Fruit fly (Drosophila melanogaster) whole organism, embryonic: Measurements from ENCODE around the gene bib.

Experiments used
- Abd-B ChIP-seq: fragments of 200-800 bp; sonication (Bioruptor generic); optimal IDR thresholded peaks from 2 replicates; lab custom pipeline; 2018; ENCODE audit warnings: missing biosample characterization, mild to moderate bottlenecking, missing genetic modification characterization, moderate library complexity
- Atf6 ChIP-seq: fragments of 200-800 bp; sonication (Bioruptor generic); IDR thresholded peaks from 2 replicates; pipeline ENCODE4 v1.3.6; 2022; ENCODE audit warnings: missing biosample characterization, missing genetic modification characterization
- BEAF-32 ChIP-seq: fragments of 200-800 bp; sonication (Bioruptor generic); optimal IDR thresholded peaks from 3 replicates; lab custom pipeline; 2017; ENCODE audit warnings: missing biosample characterization, missing genetic modification characterization, mild to moderate bottlenecking, moderate library complexity, missing genetic modification reagents
- CG10366 ChIP-seq: fragments of 200-800 bp; sonication (Bioruptor generic); IDR thresholded peaks from 2 replicates; pipeline ENCODE4 v1.3.6; 2022; ENCODE audit warnings: missing biosample characterization, missing genetic modification characterization
- CG10543 ChIP-seq: fragments of 200-800 bp; sonication (Bioruptor generic); optimal IDR thresholded peaks from 3 replicates; lab custom pipeline; 2017; ENCODE audit warnings: missing biosample characterization, mild to moderate bottlenecking, missing genetic modification characterization, moderate library complexity
- CG10959 ChIP-seq: fragments of 200-800 bp; sonication (Bioruptor generic); IDR thresholded peaks from 2 replicates; pipeline ENCODE4 v1.3.6; 2022; ENCODE audit warnings: missing biosample characterization, missing genetic modification characterization
- CG12071 ChIP-seq: fragments of 200-800 bp; sonication (Bioruptor generic); optimal IDR thresholded peaks from 3 replicates; lab custom pipeline; 2018; ENCODE audit warnings: missing biosample characterization, mild to moderate bottlenecking, missing genetic modification characterization
- CG12391 ChIP-seq: fragments of 200-800 bp; sonication (Bioruptor generic); optimal IDR thresholded peaks from 3 replicates; lab custom pipeline; 2018; ENCODE audit warnings: missing biosample characterization, mild to moderate bottlenecking, missing genetic modification characterization, moderate library complexity
- CG1529 ChIP-seq: fragments of 200-800 bp; sonication (Bioruptor generic); optimal IDR thresholded peaks from 3 replicates; lab custom pipeline; 2018; ENCODE audit warnings: missing biosample characterization, missing genetic modification characterization
- CG1832 ChIP-seq: fragments of 200-800 bp; sonication (Bioruptor generic); optimal IDR thresholded peaks from 2 replicates; lab custom pipeline; 2017; ENCODE audit warnings: missing biosample characterization, mild to moderate bottlenecking, missing genetic modification characterization, inconsistent platforms
- CG2199 ChIP-seq: fragments of 200-800 bp; sonication (Bioruptor generic); IDR thresholded peaks from 3 replicates; pipeline ENCODE4 v1.3.6; 2022; ENCODE audit warnings: missing biosample characterization, missing genetic modification characterization
- CG2202 ChIP-seq: fragments of 200-800 bp; sonication (Bioruptor generic); optimal IDR thresholded peaks from 2 replicates; lab custom pipeline; 2018; ENCODE audit warnings: missing biosample characterization, mild to moderate bottlenecking, missing genetic modification characterization
- CG34422 ChIP-seq: fragments of 200-800 bp; sonication (Bioruptor generic); IDR thresholded peaks from 3 replicates; pipeline ENCODE4 v1.3.6; 2022; ENCODE audit warnings: missing biosample characterization, missing genetic modification characterization
- CG3847 ChIP-seq: fragments of 200-800 bp; sonication (Bioruptor generic); IDR thresholded peaks from 2 replicates; pipeline ENCODE4 v1.3.6; 2022; ENCODE audit warnings: missing biosample characterization, missing genetic modification characterization
- CG6654 ChIP-seq: fragments of 200-800 bp; sonication (Bioruptor generic); optimal IDR thresholded peaks from 2 replicates; lab custom pipeline; 2017; ENCODE audit warnings: missing biosample characterization, mild to moderate bottlenecking, missing genetic modification characterization
- CG6683 ChIP-seq: fragments of 200-800 bp; sonication (Bioruptor generic); optimal IDR thresholded peaks from 2 replicates; lab custom pipeline; 2017; ENCODE audit warnings: missing biosample characterization, mild to moderate bottlenecking, missing genetic modification characterization, missing genetic modification reagents
- CG6854 ChIP-seq: fragments of 200-800 bp; sonication (Bioruptor generic); optimal IDR thresholded peaks from 3 replicates; lab custom pipeline; 2017; ENCODE audit warnings: missing biosample characterization, mild to moderate bottlenecking, missing genetic modification characterization
- CG8388 ChIP-seq: fragments of 200-800 bp; sonication (Bioruptor generic); optimal IDR thresholded peaks from 2 replicates; lab custom pipeline; 2019; ENCODE audit warnings: missing biosample characterization, mild to moderate bottlenecking, missing genetic modification characterization, moderate library complexity
- Dad ChIP-seq: fragments of 200-800 bp; sonication (Bioruptor generic); optimal IDR thresholded peaks from 3 replicates; lab custom pipeline; 2016; ENCODE audit warnings: missing biosample characterization, missing genetic modification characterization
- Drgx ChIP-seq: fragments of 200-800 bp; sonication (Bioruptor generic); IDR thresholded peaks from 2 replicates; pipeline ENCODE4 v1.3.6; 2022; ENCODE audit warnings: missing biosample characterization, missing genetic modification characterization
- Fer3 ChIP-seq: fragments of 200-800 bp; sonication (Bioruptor generic); optimal IDR thresholded peaks from 2 replicates; lab custom pipeline; 2018; ENCODE audit warnings: missing biosample characterization, mild to moderate bottlenecking, missing genetic modification characterization, moderate library complexity
- Jarid2 ChIP-seq: fragments of 200-800 bp; sonication (Bioruptor generic); optimal IDR thresholded peaks from 3 replicates; lab custom pipeline; 2017; ENCODE audit warnings: mild to moderate bottlenecking, missing biosample characterization, missing genetic modification reagents, missing genetic modification characterization
- Med ChIP-seq: fragments of 200-800 bp; sonication (Bioruptor generic); peaks from one replicate; lab custom pipeline; 2016; ENCODE audit warnings: missing biosample characterization, missing genetic modification characterization, mild to moderate bottlenecking, inconsistent platforms, moderate library complexity
- Nf-YB ChIP-seq: fragments of 200-800 bp; sonication (Bioruptor generic); optimal IDR thresholded peaks from 3 replicates; lab custom pipeline; 2019; ENCODE audit warnings: missing biosample characterization, mild to moderate bottlenecking, missing genetic modification characterization, moderate library complexity
- Pdp1 ChIP-seq, 2 experiments: fragments of 200-800 bp; sonication (Bioruptor generic); optimal IDR thresholded peaks; 3 replicates each; lab custom pipeline; 2016; ENCODE audit warnings: missing biosample characterization in 2 of 2, missing genetic modification characterization in 2 of 2, mild to moderate bottlenecking in 1 of 2, moderate library complexity in 1 of 2
- Poxn ChIP-seq: fragments of 200-800 bp; sonication (Bioruptor generic); IDR thresholded peaks from 2 replicates; pipeline ENCODE4 v1.3.6; 2022; ENCODE audit warnings: missing biosample characterization, missing genetic modification characterization
- Ptx1 ChIP-seq: fragments of 200-800 bp; sonication (Bioruptor generic); IDR thresholded peaks from 2 replicates; pipeline ENCODE4 v1.3.6; 2022; ENCODE audit warnings: missing biosample characterization, missing genetic modification characterization
- Side ChIP-seq: fragments of 200-800 bp; sonication (Bioruptor generic); optimal IDR thresholded peaks from 2 replicates; lab custom pipeline; 2016; ENCODE audit warnings: missing biosample characterization, missing genetic modification characterization
- Ssrp ChIP-seq: fragments of 200-800 bp; sonication (Bioruptor generic); optimal IDR thresholded peaks from 2 replicates; lab custom pipeline; 2018; ENCODE audit warnings: missing biosample characterization, mild to moderate bottlenecking, missing genetic modification characterization, moderate library complexity
- al ChIP-seq: fragments of 200-800 bp; sonication (Bioruptor generic); IDR thresholded peaks from 2 replicates; pipeline ENCODE4 v1.3.6; 2022; ENCODE audit warnings: missing biosample characterization, missing genetic modification characterization
- ase ChIP-seq: fragments of 200-800 bp; sonication (Bioruptor generic); IDR thresholded peaks from 3 replicates; pipeline ENCODE4 v1.3.6; 2022; ENCODE audit warnings: missing biosample characterization, missing genetic modification characterization
- chm ChIP-seq: fragments of 200-800 bp; sonication (Bioruptor generic); IDR thresholded peaks from 2 replicates; pipeline ENCODE4 v1.3.6; 2022; ENCODE audit warnings: missing biosample characterization, missing genetic modification characterization
- corto ChIP-seq: fragments of 200-800 bp; sonication (Bioruptor generic); optimal IDR thresholded peaks from 2 replicates; lab custom pipeline; 2016; ENCODE audit warnings: missing biosample characterization, mild to moderate bottlenecking, missing genetic modification characterization, moderate library complexity
- ewg ChIP-seq: fragments of 200-800 bp; sonication (Bioruptor generic); optimal IDR thresholded peaks from 3 replicates; lab custom pipeline; 2017; ENCODE audit warnings: mild to moderate bottlenecking, missing biosample characterization, missing genetic modification reagents, missing genetic modification characterization
- fd96Cb ChIP-seq: fragments of 200-800 bp; sonication (Bioruptor generic); optimal IDR thresholded peaks from 2 replicates; lab custom pipeline; 2018; ENCODE audit warnings: missing biosample characterization, mild to moderate bottlenecking, missing genetic modification characterization, moderate library complexity
- fru ChIP-seq: fragments of >200 bp; optimal IDR thresholded peaks from 2 replicates; lab custom pipeline; 2017
- h ChIP-seq: fragments of >200 bp; optimal IDR thresholded peaks from 2 replicates; lab custom pipeline; 2017
- jigr1 ChIP-seq: fragments of 200-800 bp; sonication (Bioruptor generic); IDR thresholded peaks from 3 replicates; pipeline ENCODE4 v1.3.6; 2022; ENCODE audit warnings: missing biosample characterization, missing genetic modification characterization
- kah ChIP-seq: fragments of 200-800 bp; sonication (Bioruptor generic); optimal IDR thresholded peaks from 2 replicates; lab custom pipeline; 2018; ENCODE audit warnings: missing biosample characterization, mild to moderate bottlenecking, missing genetic modification characterization
- lab ChIP-seq: fragments of 200-800 bp; sonication (Bioruptor generic); optimal IDR thresholded peaks from 3 replicates; lab custom pipeline; 2017; ENCODE audit warnings: missing biosample characterization, missing genetic modification characterization, mild to moderate bottlenecking, moderate library complexity, missing genetic modification reagents
- pros ChIP-seq: fragments of 200-800 bp; sonication (Bioruptor generic); optimal IDR thresholded peaks from 3 replicates; lab custom pipeline; 2019; ENCODE audit warnings: missing biosample characterization, mild to moderate bottlenecking, missing genetic modification characterization, moderate library complexity
- pzg ChIP-seq: fragments of 200-800 bp; sonication (Bioruptor generic); optimal IDR thresholded peaks from 3 replicates; lab custom pipeline; 2018; ENCODE audit warnings: missing biosample characterization, mild to moderate bottlenecking, missing genetic modification characterization, moderate library complexity
- rib ChIP-seq: fragments of 200-800 bp; sonication (Bioruptor generic); IDR thresholded peaks from 2 replicates; pipeline ENCODE4 v1.3.6; 2022; ENCODE audit warnings: missing biosample characterization, missing genetic modification characterization
- scrt ChIP-seq: fragments of 200-800 bp; sonication (Bioruptor generic); optimal IDR thresholded peaks from 2 replicates; lab custom pipeline; 2018; ENCODE audit warnings: missing biosample characterization, mild to moderate bottlenecking, missing genetic modification characterization, moderate library complexity
- trh ChIP-seq: fragments of 200-800 bp; sonication (Bioruptor generic); optimal IDR thresholded peaks from 2 replicates; lab custom pipeline; 2016; ENCODE audit warnings: missing biosample characterization, missing genetic modification characterization
- tup ChIP-seq: fragments of 200-800 bp; sonication (Bioruptor generic); optimal IDR thresholded peaks from 2 replicates; lab custom pipeline; 2016; ENCODE audit warnings: missing biosample characterization, mild to moderate bottlenecking, missing genetic modification characterization, moderate library complexity
- wek ChIP-seq: fragments of 200-800 bp; sonication (Bioruptor generic); optimal IDR thresholded peaks from 3 replicates; lab custom pipeline; 2018; ENCODE audit warnings: missing biosample characterization, mild to moderate bottlenecking, missing genetic modification characterization, moderate library complexity
- zfh1 ChIP-seq: fragments of 200-800 bp; sonication (Bioruptor generic); IDR thresholded peaks from 3 replicates; pipeline ENCODE4 v1.3.6; 2022; ENCODE audit warnings: missing biosample characterization, missing genetic modification characterization

The bib gene

DNA sequence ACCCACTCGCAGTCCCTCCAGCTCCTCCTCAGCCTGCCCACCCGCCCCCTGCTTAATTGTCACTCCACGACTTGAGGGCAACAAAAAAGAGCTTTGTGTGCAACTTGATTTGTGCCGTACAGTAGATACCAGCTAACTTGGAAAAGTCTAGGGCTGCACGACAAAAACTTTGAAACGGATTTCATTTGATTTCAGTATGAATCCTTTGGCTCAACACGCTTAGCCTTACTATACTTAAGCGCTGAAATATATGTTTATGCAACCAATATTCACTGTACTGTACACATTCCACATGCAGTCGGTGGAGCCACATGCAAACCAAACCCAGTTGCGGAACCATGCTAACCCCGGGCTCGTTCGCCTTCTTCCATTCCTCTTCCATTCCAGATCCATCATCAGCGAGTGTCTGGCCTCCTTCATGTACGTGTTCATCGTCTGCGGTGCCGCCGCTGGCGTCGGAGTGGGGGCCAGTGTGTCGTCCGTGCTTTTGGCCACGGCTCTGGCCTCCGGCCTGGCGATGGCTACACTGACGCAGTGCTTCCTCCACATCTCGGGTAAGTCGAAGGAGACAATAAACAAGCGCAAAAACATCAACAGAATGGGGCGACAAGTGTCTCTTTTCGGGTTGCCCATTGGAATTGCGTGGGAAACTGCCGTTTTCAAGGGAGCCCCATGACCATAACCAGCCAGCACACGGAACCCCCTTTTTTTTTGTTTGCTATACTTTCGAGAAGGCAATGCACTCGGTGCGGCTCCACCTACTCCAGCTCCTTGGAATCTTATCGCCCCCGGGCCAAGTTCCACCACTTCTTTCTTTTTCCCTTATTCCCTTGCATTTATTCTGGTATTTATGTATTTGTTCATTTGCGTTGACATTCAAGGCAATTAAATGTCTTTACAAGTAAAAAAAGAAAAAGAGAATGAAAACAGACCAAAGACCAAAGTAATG, 2.2 kb downstream of the bib start (continued):
- TF ChIP-seq trh (GFP tag; lab: Kevin White, UChicago) (no peak), CG6854 (GFP tag; lab: Kevin White, UChicago) (no peak), corto (GFP tag; lab: Kevin White, UChicago) (peak; percentile 66), Med (peak; percentile 92), ase (peak; percentile 76; the same call in 1 of the 3 replicates), CG34422 (GFP tag; lab: Robert Waterston, UW) (peak; percentile 59; the same call in 2 of the 3 replicates), kah (GFP tag; lab: Kevin White, UChicago) (no peak), Ssrp (tag; lab: Kevin White, UChicago) (peak; percentile 59), BEAF-32 (no peak), wek (GFP tag; lab: Kevin White, UChicago) (no peak), CG6683 (GFP tag; lab: Kevin White, UChicago) (no peak), al (GFP tag; lab: Robert Waterston, UW) (no peak), fd96Cb (tag; lab: Kevin White, UChicago) (peak; percentile 72), Side (no peak), fru (lab: Kevin White, UChicago) (no peak), Fer3 (tag; lab: Kevin White, UChicago) (peak; percentile 18), CG2199 (GFP tag; lab: Robert Waterston, UW) (0 out of 3 replicates have a peak, but pooled peaks have one; percentile 27), rib (GFP tag; lab: Robert Waterston, UW) (no peak), scrt (GFP tag; lab: Kevin White, UChicago) (no peak), Atf6 (GFP tag; lab: Robert Waterston, UW) (no peak), Abd-B (peak; percentile 21), jigr1 (peak; percentile 65; the same call in 2 of the 3 replicates), CG12071 (GFP tag; lab: Kevin White, UChicago) (peak; percentile 41), Poxn (no peak), Ptx1 (GFP tag; lab: Robert Waterston, UW) (peak; percentile 78), CG10366 (peak; percentile 42; the same call in 1 of the 2 replicates), CG10959 (GFP tag; lab: Robert Waterston, UW) (no peak), CG6654 (GFP tag; lab: Kevin White, UChicago) (no peak), pros (GFP tag; lab: Kevin White, UChicago) (peak; percentile 81), Jarid2 (no peak), CG8388 (GFP tag; lab: Kevin White, UChicago) (peak; percentile 50), Drgx (GFP tag; lab: Robert Waterston, UW) (peak; percentile 94), zfh1 (GFP tag; lab: Robert Waterston, UW) (peak; percentile 75; the same call in 2 of the 3 replicates), CG3847 (GFP tag; lab: Robert Waterston, UW) (peak; percentile 32; the same call in 1 of the 2 replicates), CG12391 (tag; lab: Kevin White, UChicago) (peak; percentile 48), Dad (no peak), pzg (GFP tag; lab: Kevin White, UChicago) (no peak), lab (GFP tag; lab: Kevin White, UChicago) (peak; percentile 41), CG2202 (tag; lab: Kevin White, UChicago) (peak; percentile 34), ewg (GFP tag; lab: Kevin White, UChicago) (peak; percentile 36), h (lab: Kevin White, UChicago) (no peak), chm (GFP tag; lab: Robert Waterston, UW) (no peak), Pdp1 (GFP tag; optimal IDR thresholded peaks at IDR 0.05; lab: Kevin White, UChicago) (peak in 1 of 2 experiments; percentile 36), CG1529 (peak; percentile 15), CG10543 (no peak), CG1832 (GFP tag; lab: Kevin White, UChicago) (no peak), tup (no peak), Nf-YB (no peak)
